Worm (Caenorhabditis elegans) whole organism, mixed stage, embryonic: ENCODE data around the gene C30B5.17.
A peak's percentile ranks its signal among the peaks of the same experiment; 100 is the strongest.

ENCODE experiments used
- M03D4.4 ChIP-seq: sonication (generic microtip); optimal IDR thresholded peaks from 2 replicates; lab custom pipeline; 2017; ENCODE audit warnings: mild to moderate bottlenecking, missing genetic modification characterization, missing compliant biosample characterization
- bed-3 ChIP-seq: fragments of 200-800 bp; sonication (Bioruptor generic); optimal IDR thresholded peaks from 3 replicates; lab custom pipeline; 2018; ENCODE audit warnings: mild to moderate bottlenecking, missing genetic modification characterization, moderate library complexity, missing compliant biosample characterization
- ces-1 ChIP-seq: fragments of 150-350 bp; optimal IDR thresholded peaks from 2 replicates; lab custom pipeline; 2014; ENCODE audit warnings: missing biosample characterization, missing genetic modification reagents, missing genetic modification characterization
- cnd-1 ChIP-seq: fragments of 200-800 bp; sonication (Bioruptor generic); optimal IDR thresholded peaks from 2 replicates; lab custom pipeline; 2018; ENCODE audit warnings: mild to moderate bottlenecking, missing genetic modification characterization, missing compliant biosample characterization
- drap-1 ChIP-seq: fragments of 200-800 bp; sonication (Bioruptor generic); optimal IDR thresholded peaks from 3 replicates; lab custom pipeline; 2018; ENCODE audit warnings: mild to moderate bottlenecking, missing genetic modification characterization, missing compliant biosample characterization
- elt-1 ChIP-seq: sonication (generic microtip); optimal IDR thresholded peaks from 2 replicates; lab custom pipeline; 2017; ENCODE audit warnings: missing genetic modification characterization, mild to moderate bottlenecking, missing compliant biosample characterization, antibody characterized with exemption, moderate library complexity, borderline replicate concordance; ENCODE audit not compliant: insufficient read depth
- elt-3 ChIP-seq: fragments of 150-350 bp; optimal IDR thresholded peaks from 2 replicates; lab custom pipeline; 2014; ENCODE audit warnings: missing biosample characterization, missing genetic modification characterization
- flh-1 ChIP-seq: fragments of 200-800 bp; sonication (Bioruptor generic); optimal IDR thresholded peaks from 2 replicates; lab custom pipeline; 2018; ENCODE audit warnings: mild to moderate bottlenecking, missing genetic modification characterization, moderate library complexity, missing compliant biosample characterization
- ham-2 ChIP-seq: fragments of 200-800 bp; sonication (Bioruptor generic); optimal IDR thresholded peaks from 2 replicates; lab custom pipeline; 2018; ENCODE audit warnings: mild to moderate bottlenecking, missing genetic modification characterization, missing compliant biosample characterization
- lin-13 ChIP-seq: fragments of 150-350 bp; optimal IDR thresholded peaks from 2 replicates; lab custom pipeline; 2014; ENCODE audit warnings: missing biosample characterization, missing genetic modification characterization
- lin-32 ChIP-seq: fragments of 200-800 bp; sonication (Bioruptor generic); optimal IDR thresholded peaks from 2 replicates; lab custom pipeline; 2018; ENCODE audit warnings: mild to moderate bottlenecking, missing genetic modification characterization, missing compliant biosample characterization
- lsy-2 ChIP-seq: fragments of 150-350 bp; optimal IDR thresholded peaks from 2 replicates; lab custom pipeline; 2014; ENCODE audit warnings: missing biosample characterization, missing genetic modification characterization
- mep-1 ChIP-seq: fragments of 150-350 bp; optimal IDR thresholded peaks from 2 replicates; lab custom pipeline; 2017; ENCODE audit warnings: missing biosample characterization, missing genetic modification reagents, missing genetic modification characterization, inconsistent platforms
- mls-2 ChIP-seq: sonication (generic microtip); optimal IDR thresholded peaks from 2 replicates; lab custom pipeline; 2016; ENCODE audit warnings: mild to moderate bottlenecking, missing genetic modification characterization, moderate library complexity, missing compliant biosample characterization
- nhr-12 ChIP-seq: fragments of 150-350 bp; optimal IDR thresholded peaks from 2 replicates; lab custom pipeline; 2014; ENCODE audit warnings: missing biosample characterization, missing genetic modification characterization
- nhr-2 ChIP-seq: fragments of 150-350 bp; optimal IDR thresholded peaks from 2 replicates; lab custom pipeline; 2014; ENCODE audit warnings: missing biosample characterization, missing genetic modification characterization
- nhr-237 ChIP-seq: fragments of 150-350 bp; optimal IDR thresholded peaks from 2 replicates; lab custom pipeline; 2014; ENCODE audit warnings: missing biosample characterization, missing genetic modification characterization
- pha-4 ChIP-seq: fragments of 150-350 bp; optimal IDR thresholded peaks from 2 replicates; lab custom pipeline; 2018; ENCODE audit warnings: missing biosample characterization, missing genetic modification reagents, missing genetic modification characterization
- sem-2 ChIP-seq: fragments of 200-800 bp; sonication (Bioruptor generic); optimal IDR thresholded peaks from 2 replicates; lab custom pipeline; 2018; ENCODE audit warnings: mild to moderate bottlenecking, missing genetic modification characterization, missing compliant biosample characterization
- snpc-4 ChIP-seq: fragments of 150-350 bp; optimal IDR thresholded peaks from 2 replicates; lab custom pipeline; 2014; ENCODE audit warnings: missing biosample characterization, missing genetic modification characterization
- unc-120 ChIP-seq: sonication (generic microtip); optimal IDR thresholded peaks from 2 replicates; lab custom pipeline; 2017; ENCODE audit warnings: missing genetic modification characterization, missing compliant biosample characterization; ENCODE audit not compliant: poor library complexity, severe bottlenecking
- unc-39 ChIP-seq: fragments of 150-350 bp; optimal IDR thresholded peaks from 2 replicates; lab custom pipeline; 2014; ENCODE audit warnings: missing biosample characterization, missing genetic modification characterization
- unc-62 ChIP-seq: fragments of 150-350 bp; optimal IDR thresholded peaks from 2 replicates; lab custom pipeline; 2014; ENCODE audit warnings: missing biosample characterization, missing genetic modification reagents, missing genetic modification characterization
- zip-8 ChIP-seq: fragments of 150-350 bp; optimal IDR thresholded peaks from 2 replicates; lab custom pipeline; 2014; ENCODE audit warnings: missing biosample characterization, missing genetic modification characterization
- ztf-11 ChIP-seq: fragments of 150-350 bp; optimal IDR thresholded peaks from 2 replicates; lab custom pipeline; 2014; ENCODE audit warnings: missing biosample characterization, missing genetic modification characterization

Gene C30B5.17

DNA sequence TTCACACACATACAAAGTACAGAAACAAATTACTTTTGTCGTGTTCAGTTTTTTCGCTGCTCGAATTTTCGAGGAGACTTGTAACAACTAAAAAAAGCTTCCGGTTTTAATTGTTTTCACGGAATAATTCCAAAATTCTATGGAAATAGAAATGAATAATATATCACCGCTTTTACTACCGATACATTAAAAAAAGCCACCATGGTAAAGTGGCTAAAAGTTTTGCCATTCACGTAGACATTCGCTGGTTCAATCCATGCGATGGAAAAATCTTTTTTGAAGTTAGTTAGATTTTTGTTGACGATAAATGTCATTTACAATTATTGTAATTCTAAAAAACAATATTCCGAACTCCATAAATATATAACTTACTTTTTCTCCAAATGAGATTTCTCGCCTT is 34.1 kb downstream of the C30B5.17 start:
- no peak for TF ChIP-seq ham-2
- no peak for TF ChIP-seq bed-3 (GFP tag; lab: Kevin White, UChicago)
- no peak for TF ChIP-seq drap-1 (GFP tag; lab: Kevin White, UChicago)
- no peak for TF ChIP-seq unc-120 (tag; lab: Kevin White, UChicago)
- no peak for TF ChIP-seq unc-39 (tag; lab: Kevin White, UChicago)
- no peak for TF ChIP-seq pha-4 (tag; lab: Kevin White, UChicago)
- TF ChIP-seq sem-2 (GFP tag; lab: Kevin White, UChicago), result no peak
- TF ChIP-seq elt-1 (tag; lab: Kevin White, UChicago), result no peak
- TF ChIP-seq cnd-1 (tag; lab: Kevin White, UChicago), result no peak
- TF ChIP-seq nhr-12 (tag; lab: Kevin White, UChicago), result no peak
- no peak for TF ChIP-seq nhr-237 (tag; lab: Kevin White, UChicago)
- TF ChIP-seq zip-8 (tag; lab: Kevin White, UChicago), result no peak

DNA sequence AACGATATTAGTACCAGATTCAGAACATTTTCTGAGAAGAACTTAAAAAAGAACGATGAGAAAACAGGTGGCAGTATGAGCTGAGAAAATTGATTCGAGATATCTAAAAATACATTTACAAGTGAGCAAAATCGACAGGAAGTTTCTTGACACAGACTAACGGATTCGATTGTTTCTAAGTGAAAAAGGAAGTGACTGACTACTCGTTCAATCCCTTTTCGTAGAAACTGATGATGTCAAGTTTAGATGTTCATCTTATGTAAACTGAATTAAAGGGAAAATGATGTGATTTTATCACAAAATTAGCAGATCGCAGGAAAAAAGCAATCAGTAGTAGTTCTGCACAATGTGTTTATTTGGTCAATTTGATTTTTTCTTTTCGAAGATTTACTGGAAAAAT is 37.7 kb downstream of the C30B5.17 start:
- TF ChIP-seq flh-1, result no peak
- no peak for TF ChIP-seq nhr-2 (tag; lab: Kevin White, UChicago)
- TF ChIP-seq unc-62 (GFP tag; lab: Kevin White, UChicago), result no peak
- TF ChIP-seq lin-32, result no peak
- TF ChIP-seq ces-1 (GFP tag; lab: Kevin White, UChicago), result peak; percentile 55
- TF ChIP-seq, all 35 proteins: peak for 1

DNA sequence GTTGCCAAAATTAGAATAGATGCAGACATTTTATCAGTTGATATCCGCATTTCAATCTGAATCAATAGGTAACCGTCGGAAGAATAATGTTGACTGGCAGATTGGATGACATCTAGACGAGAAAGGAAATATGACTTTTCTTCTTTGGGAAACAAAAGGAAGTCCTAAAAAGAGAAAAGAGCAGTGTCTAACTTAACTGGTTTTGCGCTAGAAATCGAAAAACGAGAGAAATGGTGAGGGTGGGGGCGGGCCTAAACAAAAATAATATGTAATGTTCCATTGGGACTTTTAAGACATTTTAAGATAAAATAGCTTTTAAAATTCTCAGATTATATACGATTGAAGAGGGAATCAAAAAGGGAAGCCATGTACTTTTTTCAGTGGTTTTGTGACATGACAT is 41.8 kb downstream of the C30B5.17 start, which contains the start of gene exp-1:
Gene exp-1, minus strand, starts transcription at position 101 of the 400 bp plus-strand sequence.
- TF ChIP-seq nhr-237 (tag; lab: Kevin White, UChicago) (no peak), lin-32 (no peak), M03D4.4 (tag; lab: Kevin White, UChicago) (no peak), nhr-12 (tag; lab: Kevin White, UChicago) (no peak), lsy-2 (tag; lab: Kevin White, UChicago) (no peak)

DNA sequence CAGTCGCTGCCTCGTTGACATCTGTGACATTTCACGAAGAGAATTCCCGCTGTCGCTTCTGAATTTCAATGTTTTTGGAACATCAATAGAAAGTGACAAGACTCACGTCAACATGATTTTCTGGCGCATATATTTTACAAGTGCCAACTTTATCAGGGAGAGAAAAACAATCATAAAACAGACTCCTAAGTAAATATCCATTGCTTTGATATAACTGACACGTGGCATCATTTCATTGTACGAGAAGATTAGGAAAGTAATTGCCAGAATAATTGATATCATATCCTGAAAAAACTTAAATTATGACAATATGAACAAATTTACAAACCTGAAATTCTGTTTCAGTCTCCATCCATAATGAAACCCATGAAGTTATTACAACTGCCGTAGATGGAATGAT is 44.7 kb downstream of the C30B5.17 start:
- TF ChIP-seq ztf-11, result no peak
- no peak for TF ChIP-seq pha-4 (tag; lab: Kevin White, UChicago)
- no peak for TF ChIP-seq lin-13 (tag; lab: Kevin White, UChicago)
- TF ChIP-seq mls-2, result no peak
- no peak for TF ChIP-seq snpc-4 (tag; lab: Kevin White, UChicago)
- no peak for TF ChIP-seq elt-3 (tag; lab: Kevin White, UChicago)
- TF ChIP-seq nhr-2 (tag; lab: Kevin White, UChicago), result no peak
- no peak for TF ChIP-seq mep-1
- TF ChIP-seq unc-39 (tag; lab: Kevin White, UChicago), result no peak
